Fruit fly (Drosophila melanogaster): ENCODE measurements around the gene aralar1.

aralar1 gene

dm6 chr3R:30470690-30471089 lies 15.0 kb upstream of the aralar1 start:
- TF ChIP-seq Dll (optimal IDR thresholded peaks at IDR 0.05): no peak
- no peak for TF ChIP-seq usp (GFP tag; optimal IDR thresholded peaks at IDR 0.05)

dm6 chr3R:30467062-30467461 lies 11.4 kb upstream of the aralar1 start:
- TF ChIP-seq pan (optimal IDR thresholded peaks at IDR 0.05): no peak
- TF ChIP-seq EcR (GFP tag; optimal IDR thresholded peaks at IDR 0.05): no peak
- TF ChIP-seq CG8478 (optimal IDR thresholded peaks at IDR 0.05): no peak
- no peak for TF ChIP-seq Dll (optimal IDR thresholded peaks at IDR 0.05)
- no peak for TF ChIP-seq psq (optimal IDR thresholded peaks at IDR 0.05)
- TF ChIP-seq usp (GFP tag; optimal IDR thresholded peaks at IDR 0.05): no peak

dm6 chr3R:30466515-30466914 lies 10.8 kb upstream of the aralar1 start:
- TF ChIP-seq CG8478 (optimal IDR thresholded peaks at IDR 0.05) (no peak), EcR (GFP tag; optimal IDR thresholded peaks at IDR 0.05) (no peak), usp (GFP tag; optimal IDR thresholded peaks at IDR 0.05) (no peak), Dll (optimal IDR thresholded peaks at IDR 0.05) (no peak), pan (optimal IDR thresholded peaks at IDR 0.05) (no peak), psq (optimal IDR thresholded peaks at IDR 0.05) (no peak)

- TF ChIP-seq EcR (GFP tag; optimal IDR thresholded peaks at IDR 0.05) (no peak), pan (optimal IDR thresholded peaks at IDR 0.05) (no peak), Dll (optimal IDR thresholded peaks at IDR 0.05) (no peak), CG8478 (optimal IDR thresholded peaks at IDR 0.05) (no peak), psq (optimal IDR thresholded peaks at IDR 0.05) (no peak), usp (GFP tag; optimal IDR thresholded peaks at IDR 0.05) (no peak)
Observed at dm6 chr3R:30465775-30466494, 10.3 kb upstream of the aralar1 start, which contains the start of gene PH4alphaEFB. Gene PH4alphaEFB, plus strand, starts transcription at chr3R:30466050.

- TF ChIP-seq pan (optimal IDR thresholded peaks at IDR 0.05) (no peak), psq (optimal IDR thresholded peaks at IDR 0.05) (no peak), usp (GFP tag; optimal IDR thresholded peaks at IDR 0.05) (no peak), EcR (GFP tag; optimal IDR thresholded peaks at IDR 0.05) (no peak), Dll (optimal IDR thresholded peaks at IDR 0.05) (no peak)
Observed at dm6 chr3R:30464244-30464643, 8.6 kb upstream of the aralar1 start.

- no peak for TF ChIP-seq EcR (GFP tag; optimal IDR thresholded peaks at IDR 0.05)
- TF ChIP-seq psq (optimal IDR thresholded peaks at IDR 0.05): no peak
- TF ChIP-seq CG8478 (optimal IDR thresholded peaks at IDR 0.05): no peak
- TF ChIP-seq usp (GFP tag; optimal IDR thresholded peaks at IDR 0.05): no peak
- TF ChIP-seq pan (optimal IDR thresholded peaks at IDR 0.05): no peak
- no peak for TF ChIP-seq Dll (optimal IDR thresholded peaks at IDR 0.05)
Observed at dm6 chr3R:30461608-30462243, 6.1 kb upstream of the aralar1 start.

dm6 chr3R:30460187-30460586 lies 4.5 kb upstream of the aralar1 start:
- TF ChIP-seq usp (GFP tag; optimal IDR thresholded peaks at IDR 0.05) (no peak), EcR (GFP tag; optimal IDR thresholded peaks at IDR 0.05) (no peak), CG8478 (optimal IDR thresholded peaks at IDR 0.05) (no peak), psq (optimal IDR thresholded peaks at IDR 0.05) (no peak), Dll (optimal IDR thresholded peaks at IDR 0.05) (no peak), pan (optimal IDR thresholded peaks at IDR 0.05) (no peak)

- TF ChIP-seq psq (optimal IDR thresholded peaks at IDR 0.05) (no peak), pan (optimal IDR thresholded peaks at IDR 0.05) (no peak), usp (GFP tag; optimal IDR thresholded peaks at IDR 0.05) (no peak), EcR (GFP tag; optimal IDR thresholded peaks at IDR 0.05) (no peak), Dll (optimal IDR thresholded peaks at IDR 0.05) (no peak), CG8478 (optimal IDR thresholded peaks at IDR 0.05) (no peak)
Observed at dm6 chr3R:30459066-30459935, 3.6 kb upstream of the aralar1 start, which contains the start of the genes CG2224 and CDase. Gene CG2224, minus strand, starts transcription at chr3R:30459300. Gene CDase, plus strand, starts transcription at chr3R:30459521.

- TF ChIP-seq CG8478 (optimal IDR thresholded peaks at IDR 0.05) (no peak), Dll (optimal IDR thresholded peaks at IDR 0.05) (no peak), usp (GFP tag; optimal IDR thresholded peaks at IDR 0.05) (no peak), psq (optimal IDR thresholded peaks at IDR 0.05) (no peak), pan (optimal IDR thresholded peaks at IDR 0.05) (no peak), EcR (GFP tag; optimal IDR thresholded peaks at IDR 0.05) (no peak)
Observed at dm6 chr3R:30454442-30454841, 1.2 kb downstream of the aralar1 start.

dm6 chr3R:30453236-30453635 lies 2.4 kb downstream of the aralar1 start:
- TF ChIP-seq usp (GFP tag; optimal IDR thresholded peaks at IDR 0.05): no peak
- TF ChIP-seq pan (optimal IDR thresholded peaks at IDR 0.05): no peak
- TF ChIP-seq Dll (optimal IDR thresholded peaks at IDR 0.05): no peak
- TF ChIP-seq CG8478 (optimal IDR thresholded peaks at IDR 0.05): no peak
- no peak for TF ChIP-seq EcR (GFP tag; optimal IDR thresholded peaks at IDR 0.05)
- no peak for TF ChIP-seq psq (optimal IDR thresholded peaks at IDR 0.05)

dm6 chr3R:30450690-30451343 lies 4.8 kb downstream of the aralar1 start:
- no peak for TF ChIP-seq usp (GFP tag; optimal IDR thresholded peaks at IDR 0.05)
- no peak for TF ChIP-seq psq (optimal IDR thresholded peaks at IDR 0.05)
- TF ChIP-seq CG8478 (optimal IDR thresholded peaks at IDR 0.05): no peak
- no peak for TF ChIP-seq Dll (optimal IDR thresholded peaks at IDR 0.05)
